Worm (Caenorhabditis elegans) whole organism, late embryonic: Measurements from ENCODE around the gene taf-9.
A peak's percentile ranks its signal among the peaks of the same experiment; 100 is the strongest.

Experiments
- C08G9.2 ChIP-seq: sonication (generic microtip); optimal IDR thresholded peaks from 2 replicates; lab custom pipeline; 2016; ENCODE audit warnings: mild to moderate bottlenecking, missing genetic modification characterization, moderate library complexity, missing compliant biosample characterization
- C38D4.7 ChIP-seq: fragments of 200-800 bp; sonication (Bioruptor generic); optimal IDR thresholded peaks from 2 replicates; lab custom pipeline; 2018; ENCODE audit warnings: mild to moderate bottlenecking, missing genetic modification characterization, moderate library complexity, missing compliant biosample characterization
- ahr-1 ChIP-seq: sonication (generic microtip); optimal IDR thresholded peaks from 2 replicates; lab custom pipeline; 2016; ENCODE audit warnings: missing genetic modification characterization, missing compliant biosample characterization
- ama-1 ChIP-seq: fragments of 150-350 bp; optimal IDR thresholded peaks from 2 replicates; lab custom pipeline; 2014
- ceh-18 ChIP-seq: sonication (generic microtip); optimal IDR thresholded peaks from 2 replicates; lab custom pipeline; 2016; ENCODE audit warnings: missing genetic modification characterization, missing compliant biosample characterization
- ceh-30 ChIP-seq: fragments of 150-350 bp; optimal IDR thresholded peaks from 2 replicates; lab custom pipeline; 2014; ENCODE audit warnings: missing biosample characterization, missing genetic modification characterization
- ceh-34 ChIP-seq: sonication (generic microtip); optimal IDR thresholded peaks from 2 replicates; lab custom pipeline; 2016; ENCODE audit warnings: mild to moderate bottlenecking, missing genetic modification characterization, missing compliant biosample characterization
- ceh-6 ChIP-seq: fragments of 200-800 bp; sonication (Bioruptor generic); optimal IDR thresholded peaks from 2 replicates; lab custom pipeline; 2018; ENCODE audit warnings: mild to moderate bottlenecking, missing genetic modification characterization, missing compliant biosample characterization
- dmd-4 ChIP-seq: sonication (generic microtip); optimal IDR thresholded peaks from 2 replicates; lab custom pipeline; 2016; ENCODE audit warnings: borderline replicate concordance, missing genetic modification characterization, missing compliant biosample characterization
- elt-4 ChIP-seq: sonication (generic microtip); optimal IDR thresholded peaks from 2 replicates; lab custom pipeline; 2016; ENCODE audit warnings: missing genetic modification characterization, missing compliant biosample characterization
- fkh-10 ChIP-seq: fragments of 150-350 bp; optimal IDR thresholded peaks from 2 replicates; lab custom pipeline; 2014; ENCODE audit warnings: missing biosample characterization, missing genetic modification reagents, missing genetic modification characterization
- fkh-6 ChIP-seq: sonication (generic microtip); optimal IDR thresholded peaks from 2 replicates; lab custom pipeline; 2016; ENCODE audit warnings: missing genetic modification characterization, missing compliant biosample characterization
- hlh-6 ChIP-seq: sonication (generic microtip); optimal IDR thresholded peaks from 2 replicates; lab custom pipeline; 2016; ENCODE audit warnings: missing genotype, missing genetic modification characterization, missing compliant biosample characterization
- hlh-8 ChIP-seq: sonication (generic microtip); optimal IDR thresholded peaks from 2 replicates; lab custom pipeline; 2016; ENCODE audit warnings: missing genotype, missing genetic modification characterization, missing compliant biosample characterization
- lim-6 ChIP-seq: sonication (generic microtip); optimal IDR thresholded peaks from 2 replicates; lab custom pipeline; 2016; ENCODE audit warnings: missing genetic modification characterization, missing compliant biosample characterization
- lin-11 ChIP-seq: fragments of 200-800 bp; sonication (Bioruptor generic); optimal IDR thresholded peaks from 2 replicates; lab custom pipeline; 2018; ENCODE audit warnings: mild to moderate bottlenecking, missing genetic modification characterization, missing compliant biosample characterization
- nhr-232 ChIP-seq: sonication (generic microtip); optimal IDR thresholded peaks from 2 replicates; lab custom pipeline; 2016; ENCODE audit warnings: missing genetic modification characterization, missing compliant biosample characterization
- npax-4 ChIP-seq: sonication (generic microtip); optimal IDR thresholded peaks from 2 replicates; lab custom pipeline; 2016; ENCODE audit warnings: missing genetic modification characterization, missing compliant biosample characterization
- pat-9 ChIP-seq: fragments of 200-800 bp; sonication (Bioruptor generic); optimal IDR thresholded peaks from 2 replicates; lab custom pipeline; 2018; ENCODE audit warnings: mild to moderate bottlenecking, missing genetic modification characterization, moderate library complexity, missing compliant biosample characterization
- pha-2 ChIP-seq: sonication (generic microtip); optimal IDR thresholded peaks from 2 replicates; lab custom pipeline; 2017; ENCODE audit warnings: mild to moderate bottlenecking, missing genetic modification characterization, missing compliant biosample characterization
- pha-4 ChIP-seq: fragments of 150-350 bp; optimal IDR thresholded peaks from 2 replicates; lab custom pipeline; 2018; ENCODE audit warnings: missing biosample characterization, missing genetic modification reagents, missing genetic modification characterization
- rnt-1 ChIP-seq: sonication (generic microtip); optimal IDR thresholded peaks from 2 replicates; lab custom pipeline; 2016; ENCODE audit warnings: missing genetic modification characterization, missing compliant biosample characterization
- sox-2 ChIP-seq: fragments of 200-800 bp; sonication (Bioruptor generic); IDR thresholded peaks from 2 replicates; pipeline ENCODE4 v1.3.6; 2022; ENCODE audit warnings: missing genetic modification reagents, missing genetic modification characterization, missing compliant biosample characterization
- sox-4 ChIP-seq: sonication (generic microtip); optimal IDR thresholded peaks from 2 replicates; lab custom pipeline; 2017; ENCODE audit warnings: mild to moderate bottlenecking, missing genetic modification characterization, inconsistent platforms, missing compliant biosample characterization
- syd-9 ChIP-seq: sonication (generic microtip); optimal IDR thresholded peaks from 2 replicates; lab custom pipeline; 2016; ENCODE audit warnings: mild to moderate bottlenecking, missing genetic modification characterization, moderate library complexity, missing compliant biosample characterization
- tbx-2 ChIP-seq: sonication (generic microtip); optimal IDR thresholded peaks from 2 replicates; lab custom pipeline; 2016; ENCODE audit warnings: missing genetic modification characterization, missing compliant biosample characterization
- ttx-3 ChIP-seq: sonication (generic microtip); optimal IDR thresholded peaks from 2 replicates; lab custom pipeline; 2016; ENCODE audit warnings: missing genetic modification reagents, missing genetic modification characterization, missing compliant biosample characterization
- unc-42 ChIP-seq: sonication (generic microtip); optimal IDR thresholded peaks from 2 replicates; lab custom pipeline; 2016; ENCODE audit warnings: missing genotype, missing genetic modification characterization, missing compliant biosample characterization
- unc-55 ChIP-seq: sonication (generic microtip); optimal IDR thresholded peaks from 2 replicates; lab custom pipeline; 2017; ENCODE audit warnings: missing biosample characterization, missing genetic modification reagents, missing genetic modification characterization
- unc-86 ChIP-seq: sonication (generic microtip); optimal IDR thresholded peaks from 2 replicates; lab custom pipeline; 2016; ENCODE audit warnings: missing genetic modification characterization, missing compliant biosample characterization
- zip-5 ChIP-seq: sonication (generic microtip); optimal IDR thresholded peaks from 2 replicates; lab custom pipeline; 2016; ENCODE audit warnings: missing genetic modification characterization, missing compliant biosample characterization
- ztf-16 ChIP-seq: sonication (generic microtip); optimal IDR thresholded peaks from 2 replicates; lab custom pipeline; 2017; ENCODE audit warnings: missing genetic modification characterization, missing compliant biosample characterization

taf-9 gene

ce11 chrIII:13630708-13631107 is 6.6 kb downstream of the taf-9 start, which contains the start of gene arrd-17:
arrd-17 (minus strand) TSS chrIII:13630808.
- TF ChIP-seq npax-4 (tag; lab: Kevin White, UChicago) (no peak), lim-6 (tag; lab: Kevin White, UChicago) (no peak), unc-86 (tag; lab: Kevin White, UChicago) (no peak), nhr-232 (tag; lab: Kevin White, UChicago) (no peak), sox-2 (GFP tag; lab: Robert Waterston, UW) (no peak), ceh-34 (tag; lab: Kevin White, UChicago) (no peak), C08G9.2 (no peak), fkh-6 (tag; lab: Kevin White, UChicago) (no peak), hlh-6 (tag; lab: Kevin White, UChicago) (no peak)
- TF ChIP-seq, all 69 proteins: peak for 0

DNA sequence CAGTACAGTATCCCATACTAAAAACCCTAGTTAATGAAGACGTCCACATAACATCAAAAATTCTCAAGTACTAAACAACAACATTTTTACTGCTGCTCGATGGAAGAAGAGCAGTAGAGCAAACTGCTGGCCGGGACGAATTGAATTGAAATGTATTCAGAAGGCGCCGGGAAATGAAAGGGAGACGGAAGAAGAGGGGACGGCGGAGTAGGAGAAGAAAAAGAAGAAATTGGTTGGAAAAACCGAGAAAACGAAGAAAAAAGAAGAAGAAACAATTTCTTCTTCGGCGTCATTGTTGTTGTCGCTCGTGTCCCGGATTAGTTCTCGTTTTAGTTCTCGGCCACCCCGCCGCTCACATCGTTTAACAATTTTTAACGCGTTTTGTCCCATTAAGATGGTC is 9.8 kb downstream of the taf-9 start:
- TF ChIP-seq unc-42 (tag; lab: Kevin White, UChicago) (peak; percentile 66), zip-5 (no peak)

- TF ChIP-seq unc-55 (GFP tag; lab: Kevin White, UChicago) (peak; percentile 46), tbx-2 (no peak), syd-9 (tag; lab: Kevin White, UChicago) (no peak), sox-4 (no peak)
Measured at ce11 chrIII:13635235-13635634, 11.2 kb downstream of the taf-9 start.

DNA sequence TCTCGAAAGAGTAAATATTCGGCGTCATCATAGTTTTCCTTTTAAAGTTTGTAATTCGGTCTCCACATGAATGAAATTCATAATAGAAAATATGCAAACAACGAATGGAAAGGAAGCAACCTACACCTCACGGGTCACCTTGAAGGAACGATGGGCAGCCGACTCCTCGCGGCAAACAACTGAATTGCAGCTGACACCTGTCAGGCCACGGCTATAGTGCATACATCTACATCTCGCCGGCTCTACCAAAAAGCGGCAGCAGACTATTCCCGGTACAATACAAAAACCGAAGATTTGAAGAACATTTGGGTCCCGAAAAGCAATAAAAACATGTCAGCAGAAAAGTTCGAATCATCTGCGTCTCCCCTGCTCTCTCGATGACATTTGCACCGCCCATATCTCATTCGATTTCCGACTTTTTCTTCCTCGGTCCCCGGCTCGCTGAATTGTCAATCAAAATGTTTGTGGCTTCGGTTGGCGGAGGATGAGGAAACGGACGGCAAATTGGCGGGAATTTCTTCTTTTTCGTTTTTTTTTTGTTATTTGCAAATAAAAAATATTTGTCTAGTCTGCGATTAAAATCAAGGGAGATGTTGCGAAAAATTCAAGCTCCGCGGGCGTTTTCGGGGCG is 11.8 kb downstream of the taf-9 start:
- TF ChIP-seq unc-42 (tag; lab: Kevin White, UChicago) (peak; percentile 63), ceh-18 (tag; lab: Kevin White, UChicago) (peak; percentile 35), ceh-6 (GFP tag; lab: Kevin White, UChicago) (no peak), C08G9.2 (no peak), rnt-1 (peak; percentile 42), unc-55 (GFP tag; lab: Kevin White, UChicago) (peak; percentile 94)

DNA sequence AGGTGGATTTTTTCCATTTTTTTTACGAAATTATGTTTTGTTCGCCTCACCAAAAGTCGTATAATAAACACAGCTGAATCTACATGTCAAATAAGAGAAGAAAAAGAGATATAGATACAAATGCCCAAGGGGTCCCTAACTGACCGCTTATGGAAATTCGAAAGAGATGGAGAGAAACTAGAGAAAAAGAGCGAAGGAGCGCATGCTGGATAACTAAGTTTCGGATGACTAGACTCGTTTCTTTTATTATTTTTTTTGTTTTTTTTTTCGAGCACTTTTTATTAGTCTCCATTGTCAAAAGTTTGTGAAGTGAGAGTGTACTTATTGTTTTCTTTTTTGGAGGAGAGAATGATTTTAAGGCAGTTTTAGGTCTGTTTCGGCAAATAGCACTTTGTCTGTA is 13.6 kb downstream of the taf-9 start:
- TF ChIP-seq unc-42 (tag; lab: Kevin White, UChicago) (peak; percentile 92), pat-9 (tag; lab: Kevin White, UChicago) (no peak)

DNA sequence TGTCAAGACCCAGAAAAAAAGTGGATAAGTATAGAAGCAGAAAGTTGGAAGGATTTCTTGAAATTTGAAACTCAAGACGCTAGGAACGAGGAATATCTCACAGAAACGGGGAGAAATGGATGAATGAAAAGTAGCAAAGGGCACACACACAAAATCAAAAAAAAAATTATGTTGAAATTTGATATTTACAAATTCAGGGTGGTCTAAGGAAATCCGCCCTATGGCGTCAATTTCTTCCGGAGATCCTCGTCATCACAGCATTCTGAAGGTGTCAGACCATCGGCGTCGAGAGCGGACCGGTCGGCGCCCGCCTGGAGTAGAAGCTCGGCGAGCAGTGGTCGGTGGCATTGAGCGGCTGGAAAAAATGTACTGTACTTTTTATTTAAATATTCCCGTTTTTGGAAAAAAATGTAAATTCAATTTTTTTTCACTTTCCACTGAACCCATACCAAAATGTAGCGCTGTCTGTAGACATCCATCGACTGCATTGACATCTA is 16.0 kb downstream of the taf-9 start:
- TF ChIP-seq C38D4.7 (GFP tag; lab: Kevin White, UChicago) (no peak), pha-4 (tag; lab: Kevin White, UChicago) (no peak), hlh-8 (tag; lab: Kevin White, UChicago) (no peak), ahr-1 (tag; lab: Kevin White, UChicago) (no peak), zip-5 (no peak), lin-11 (no peak), tbx-2 (no peak), C08G9.2 (no peak), dmd-4 (tag; lab: Kevin White, UChicago) (no peak), elt-4 (tag; lab: Kevin White, UChicago) (no peak), ama-1 (no peak), ceh-30 (tag; lab: Kevin White, UChicago) (no peak), pha-2 (tag; lab: Kevin White, UChicago) (no peak)

ce11 chrIII:13640869-13641268 is 16.8 kb downstream of the taf-9 start:
- TF ChIP-seq ztf-16 (tag; lab: Kevin White, UChicago) (no peak), lim-6 (tag; lab: Kevin White, UChicago) (no peak), tbx-2 (no peak), ttx-3 (tag; lab: Kevin White, UChicago) (no peak), fkh-10 (GFP tag; lab: Kevin White, UChicago) (no peak)
